Worm (Caenorhabditis elegans) whole organism, L4/young adult: ENCODE measurements around the gene B0303.14.
A peak's percentile ranks its signal among the peaks of the same experiment; 100 is the strongest.

ENCODE experiments used
- W03F9.2 ChIP-seq: fragments of 150-350 bp; optimal IDR thresholded peaks from 2 replicates; lab custom pipeline; 2014; ENCODE audit warnings: missing biosample characterization, missing genetic modification characterization
- dao-5 ChIP-seq: sonication (generic microtip); optimal IDR thresholded peaks from 2 replicates; lab custom pipeline; 2016; ENCODE audit warnings: missing genotype, missing genetic modification characterization, moderate library complexity, missing compliant biosample characterization
- him-1 ChIP-seq: sonication (generic microtip); optimal IDR thresholded peaks from 2 replicates; lab custom pipeline; 2016; ENCODE audit warnings: missing genotype, missing genetic modification reagents, missing genetic modification characterization, missing compliant biosample characterization

Gene B0303.14

DNA sequence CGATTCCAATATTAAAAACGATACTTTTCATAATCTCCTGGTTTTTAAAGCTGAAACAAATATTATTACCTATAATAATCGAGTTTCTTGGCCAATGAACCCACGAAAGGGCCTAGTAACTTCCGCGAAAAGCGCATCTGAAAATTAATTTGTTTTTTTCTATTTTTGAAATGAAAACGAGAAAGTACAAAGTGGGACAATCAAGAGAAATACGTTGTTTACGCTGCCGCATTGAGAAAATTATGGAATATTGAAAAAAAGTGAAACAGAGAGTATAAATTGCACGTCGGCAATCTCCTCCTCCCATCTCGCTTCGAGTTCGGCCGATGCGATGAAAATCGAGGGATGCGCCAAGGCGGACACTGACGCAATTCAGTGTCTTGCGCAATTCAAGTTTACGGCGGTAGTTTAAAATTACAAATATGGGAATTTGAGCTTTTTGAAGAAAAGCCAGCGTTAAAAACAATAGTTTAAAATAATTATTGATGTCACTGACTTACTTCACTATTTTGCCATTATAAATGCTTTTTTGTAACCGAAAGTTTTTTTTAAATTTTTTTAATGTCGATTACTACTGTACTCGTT lies 25.4 kb upstream of the B0303.14 start, which contains the start of gene pdhk-2:
Gene pdhk-2 (minus strand): TSS at position 137 of the 585 bp plus-strand sequence.
- peak; percentile 91 for TF ChIP-seq W03F9.2 (tag; lab: Kevin White, UChicago)
- no peak for TF ChIP-seq dao-5
- peak; percentile 93 for TF ChIP-seq him-1 (tag; lab: Kevin White, UChicago)

ce11 chrIII:8739786-8740185 lies 23.8 kb upstream of the B0303.14 start:
- TF ChIP-seq W03F9.2 (tag; lab: Kevin White, UChicago), result no peak
- TF ChIP-seq dao-5, result no peak
- no peak for TF ChIP-seq him-1 (tag; lab: Kevin White, UChicago)

DNA sequence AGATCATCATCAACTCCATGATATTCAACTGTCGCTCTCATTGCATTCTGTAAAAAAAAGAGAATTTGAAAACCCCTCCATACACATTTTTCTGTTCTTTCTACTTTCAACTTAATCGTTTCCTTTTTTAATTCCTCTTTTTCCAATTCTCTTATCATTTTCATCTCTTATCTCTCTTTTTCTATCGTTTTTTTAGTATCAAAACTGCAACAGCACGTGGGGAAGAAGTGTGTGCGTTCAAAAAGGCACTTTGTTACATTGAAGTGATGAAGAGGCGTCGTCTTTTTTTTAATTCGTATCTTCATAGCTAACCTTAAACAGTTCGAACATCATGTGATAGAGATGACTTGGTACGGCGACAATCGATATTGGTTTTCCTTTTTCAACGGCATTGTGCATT lies 23.1 kb upstream of the B0303.14 start:
- no peak for TF ChIP-seq him-1 (tag; lab: Kevin White, UChicago)
- TF ChIP-seq dao-5, result no peak
- no peak for TF ChIP-seq W03F9.2 (tag; lab: Kevin White, UChicago)

DNA sequence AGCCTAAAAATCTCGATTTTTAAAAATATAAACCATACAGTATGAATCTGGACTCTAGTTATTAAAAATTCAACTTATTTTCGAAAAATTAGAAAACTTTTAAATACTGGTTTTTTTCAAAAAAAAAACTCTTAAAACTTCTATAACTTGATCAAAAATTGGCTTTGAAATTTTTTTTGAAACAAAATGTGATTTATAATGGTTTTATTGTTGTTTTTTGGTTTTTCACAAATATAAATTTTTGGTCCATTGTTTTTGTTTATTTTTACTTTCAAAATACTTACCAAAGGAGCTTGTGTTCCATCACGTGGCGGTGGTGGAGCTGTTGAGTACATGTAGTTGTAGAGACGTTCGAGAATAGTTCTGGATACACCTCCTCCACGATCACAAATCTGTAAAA lies 22.3 kb upstream of the B0303.14 start:
- TF ChIP-seq W03F9.2 (tag; lab: Kevin White, UChicago), result no peak
- TF ChIP-seq him-1 (tag; lab: Kevin White, UChicago), result no peak
- no peak for TF ChIP-seq dao-5

- TF ChIP-seq him-1 (tag; lab: Kevin White, UChicago) (no peak), W03F9.2 (tag; lab: Kevin White, UChicago) (no peak), dao-5 (no peak)
Measured at ce11 chrIII:8737391-8737790, 21.4 kb upstream of the B0303.14 start.

- TF ChIP-seq W03F9.2 (tag; lab: Kevin White, UChicago), result no peak
- no peak for TF ChIP-seq him-1 (tag; lab: Kevin White, UChicago)
- no peak for TF ChIP-seq dao-5
Measured at ce11 chrIII:8734327-8734885, 18.4 kb upstream of the B0303.14 start.

DNA sequence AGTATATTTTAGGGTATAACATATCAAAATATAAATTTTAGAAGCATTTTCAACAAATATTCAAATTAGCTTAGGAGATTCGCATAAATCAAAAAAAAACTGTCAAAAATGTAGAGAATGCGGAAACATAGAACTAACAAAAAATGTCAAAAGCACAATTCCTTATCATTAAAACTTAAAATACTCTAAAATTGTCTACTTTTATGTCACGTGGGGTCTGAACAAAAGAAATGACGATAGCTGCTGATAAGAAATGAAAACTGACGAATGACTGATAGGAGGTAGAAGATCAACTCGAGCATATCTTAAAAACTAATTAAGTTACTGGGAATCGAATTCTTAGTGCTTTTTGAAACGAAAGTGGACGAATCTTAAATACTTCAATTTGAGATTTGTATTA lies 17.7 kb upstream of the B0303.14 start:
- TF ChIP-seq dao-5 (no peak), him-1 (tag; lab: Kevin White, UChicago) (no peak), W03F9.2 (tag; lab: Kevin White, UChicago) (no peak)

ce11 chrIII:8733237-8733636 lies 17.3 kb upstream of the B0303.14 start:
- no peak for TF ChIP-seq W03F9.2 (tag; lab: Kevin White, UChicago)
- TF ChIP-seq him-1 (tag; lab: Kevin White, UChicago), result no peak
- TF ChIP-seq dao-5, result no peak

DNA sequence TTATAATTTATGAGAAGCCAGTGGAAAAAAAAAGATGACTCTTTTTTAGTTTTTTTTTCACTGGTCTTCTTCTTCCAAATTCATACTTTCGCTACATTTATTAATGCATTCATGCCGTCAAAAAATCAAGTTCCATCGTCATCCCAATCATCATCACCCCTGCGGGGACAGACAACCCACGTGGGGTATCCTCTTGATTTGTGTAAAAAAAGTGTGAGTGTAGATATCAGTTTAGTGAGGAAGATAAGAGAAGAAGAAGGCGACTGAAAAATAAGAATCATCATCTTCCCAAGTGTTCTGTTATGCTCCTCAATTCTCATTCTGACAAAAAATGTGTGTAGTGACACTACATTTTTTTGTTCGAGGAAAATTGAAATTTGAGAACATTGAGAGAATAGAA lies 16.0 kb upstream of the B0303.14 start:
- TF ChIP-seq dao-5, result no peak
- no peak for TF ChIP-seq him-1 (tag; lab: Kevin White, UChicago)

- TF ChIP-seq dao-5 (no peak), him-1 (tag; lab: Kevin White, UChicago) (no peak), W03F9.2 (tag; lab: Kevin White, UChicago) (no peak)
Measured at ce11 chrIII:8731310-8731709, 15.3 kb upstream of the B0303.14 start, which contains the start of gene ZK370.4. ZK370.4 (minus strand) TSS chrIII:8731410.

ce11 chrIII:8726019-8726894 lies 10.3 kb upstream of the B0303.14 start:
- TF ChIP-seq him-1 (tag; lab: Kevin White, UChicago), result no peak
- TF ChIP-seq W03F9.2 (tag; lab: Kevin White, UChicago), result no peak
- TF ChIP-seq dao-5, result no peak

DNA sequence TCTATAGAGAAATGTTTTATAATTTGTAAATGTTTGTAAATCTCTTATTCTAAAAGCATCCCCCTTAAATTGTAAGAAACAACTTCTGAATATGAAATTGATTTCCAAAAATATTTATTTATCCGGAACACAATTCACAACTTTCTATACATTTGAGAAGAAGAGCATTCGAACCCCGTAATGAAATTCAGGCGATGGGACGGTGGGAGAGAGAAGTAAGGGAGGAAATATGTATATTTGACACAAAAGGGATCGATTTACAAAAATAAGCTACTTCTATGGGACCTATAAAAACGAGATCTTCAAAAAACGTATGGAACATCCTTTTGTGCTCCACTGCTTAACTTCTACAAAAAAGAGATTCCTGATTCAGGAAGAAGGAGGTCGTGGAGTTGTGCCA lies 9.2 kb upstream of the B0303.14 start:
- no peak for TF ChIP-seq W03F9.2 (tag; lab: Kevin White, UChicago)
- TF ChIP-seq dao-5, result no peak
- no peak for TF ChIP-seq him-1 (tag; lab: Kevin White, UChicago)

- no peak for TF ChIP-seq him-1 (tag; lab: Kevin White, UChicago)
- no peak for TF ChIP-seq W03F9.2 (tag; lab: Kevin White, UChicago)
- no peak for TF ChIP-seq dao-5
Measured at ce11 chrIII:8719769-8720252, 3.8 kb upstream of the B0303.14 start, which contains the start of gene hipr-1. hipr-1 (plus strand) TSS chrIII:8720202.

DNA sequence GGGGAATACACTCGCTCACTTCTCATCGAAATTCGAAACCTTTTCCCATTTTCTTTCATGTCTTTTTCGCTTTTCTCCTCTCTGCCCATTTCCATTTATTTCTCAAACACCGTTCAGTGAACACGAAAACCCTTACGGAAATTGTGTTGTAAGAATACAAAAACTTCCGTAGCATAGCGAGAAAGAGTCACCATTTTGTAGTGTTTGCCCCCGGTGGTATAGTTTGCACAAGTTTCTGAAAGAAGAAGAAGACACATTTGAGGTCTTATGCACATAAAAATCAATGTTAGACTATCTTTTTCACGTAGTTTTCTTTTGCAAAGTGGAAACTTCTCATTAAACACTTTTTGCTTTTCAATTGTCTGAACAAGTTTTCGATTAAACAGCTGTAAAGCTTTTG lies 3.1 kb upstream of the B0303.14 start:
- TF ChIP-seq W03F9.2 (tag; lab: Kevin White, UChicago) (no peak), dao-5 (no peak), him-1 (tag; lab: Kevin White, UChicago) (no peak)
